Worm (Caenorhabditis elegans) whole organism, young adult: ENCODE results near the gene C07H6.9.

Source experiments
- Y53F4B.3 ChIP-seq: fragments of 200-800 bp; sonication (Bioruptor generic); IDR thresholded peaks from 2 replicates; pipeline ENCODE4 v1.3.6; 2022; ENCODE audit warnings: missing genetic modification reagents, missing genetic modification characterization, missing compliant biosample characterization
- ZK185.1 ChIP-seq: sonication (generic microtip); optimal IDR thresholded peaks from 2 replicates; lab custom pipeline; 2016; ENCODE audit warnings: mild to moderate bottlenecking, missing genetic modification characterization, missing compliant biosample characterization; ENCODE audit not compliant: poor library complexity, severe bottlenecking
- attf-6 ChIP-seq: fragments of 200-800 bp; sonication (Bioruptor generic); IDR thresholded peaks from 2 replicates; pipeline ENCODE4 v1.3.6; 2022; ENCODE audit warnings: missing genetic modification reagents, missing genetic modification characterization, missing compliant biosample characterization
- ceh-91 ChIP-seq: fragments of 200-800 bp; sonication (Bioruptor generic); IDR thresholded peaks from 2 replicates; pipeline ENCODE4 v1.3.6; 2022; ENCODE audit warnings: missing genetic modification reagents, missing genetic modification characterization, missing compliant biosample characterization
- efl-1 ChIP-seq: fragments of 150-350 bp; optimal IDR thresholded peaks from 2 replicates; lab custom pipeline; 2014; ENCODE audit warnings: missing biosample characterization, missing genetic modification reagents, missing genetic modification characterization
- lag-1 ChIP-seq: fragments of 200-800 bp; sonication (Bioruptor generic); IDR thresholded peaks from 2 replicates; pipeline ENCODE4 v1.3.6; 2022; ENCODE audit warnings: missing genetic modification reagents, missing genetic modification characterization, missing compliant biosample characterization
- lin-54 ChIP-seq: fragments of 200-800 bp; sonication (Bioruptor generic); optimal IDR thresholded peaks from 2 replicates; lab custom pipeline; 2018; ENCODE audit warnings: mild to moderate bottlenecking, missing genetic modification characterization, missing compliant biosample characterization
- nhr-27 ChIP-seq: fragments of 200-800 bp; sonication (Bioruptor generic); optimal IDR thresholded peaks from 2 replicates; lab custom pipeline; 2018; ENCODE audit warnings: mild to moderate bottlenecking, missing genetic modification characterization, moderate library complexity, missing compliant biosample characterization
- unc-62 ChIP-seq: fragments of 150-350 bp; optimal IDR thresholded peaks from 2 replicates; lab custom pipeline; 2014; ENCODE audit warnings: missing biosample characterization, missing genetic modification reagents, missing genetic modification characterization

- TF ChIP-seq ZK185.1 (no peak), efl-1 (GFP tag; lab: Kevin White, UChicago) (no peak), lag-1 (GFP tag; lab: Robert Waterston, UW) (no peak), ceh-91 (GFP tag; lab: Robert Waterston, UW) (no peak), Y53F4B.3 (GFP tag; lab: Robert Waterston, UW) (no peak), unc-62 (no peak), nhr-27 (tag; lab: Kevin White, UChicago) (no peak), attf-6 (no peak), lin-54 (GFP tag; lab: Kevin White, UChicago) (no peak)
Measured at ce11 chrIII:7535347-7535746, 36.1 kb upstream of the C07H6.9 start.
